Worm (Caenorhabditis elegans) whole organism, early embryonic: ENCODE results near the gene nhr-216.

ENCODE experiments used
- B0310.2 ChIP-seq: sonication (generic microtip); optimal IDR thresholded peaks from 2 replicates; lab custom pipeline; 2016; ENCODE audit warnings: mild to moderate bottlenecking, missing genetic modification characterization, missing compliant biosample characterization
- F13C5.2 ChIP-seq: sonication (generic microtip); optimal IDR thresholded peaks from 2 replicates; lab custom pipeline; 2017; ENCODE audit warnings: mild to moderate bottlenecking, missing genetic modification characterization, inconsistent platforms, missing compliant biosample characterization
- aly-1 ChIP-seq: sonication (generic microtip); optimal IDR thresholded peaks from 2 replicates; lab custom pipeline; 2016; ENCODE audit warnings: missing genetic modification characterization, missing compliant biosample characterization
- ama-1 ChIP-seq: fragments of 150-350 bp; optimal IDR thresholded peaks from 2 replicates; lab custom pipeline; 2014
- ceh-13 ChIP-seq: fragments of 200-800 bp; sonication (Bioruptor generic); optimal IDR thresholded peaks from 2 replicates; lab custom pipeline; 2018; ENCODE audit warnings: mild to moderate bottlenecking, missing genetic modification characterization, missing compliant biosample characterization
- ceh-36 ChIP-seq: sonication (generic microtip); optimal IDR thresholded peaks from 2 replicates; lab custom pipeline; 2016; ENCODE audit warnings: missing genetic modification characterization, inconsistent platforms, missing compliant biosample characterization
- ets-7 ChIP-seq: sonication (generic microtip); optimal IDR thresholded peaks from 2 replicates; lab custom pipeline; 2016; ENCODE audit warnings: missing genotype, missing genetic modification characterization, missing compliant biosample characterization
- flt-1 ChIP-seq: fragments of 200-800 bp; sonication (Bioruptor generic); IDR thresholded peaks from 2 replicates; pipeline ENCODE4 v1.3.6; 2022; ENCODE audit warnings: missing genetic modification characterization, missing compliant biosample characterization
- hmbx-1 ChIP-seq: sonication (generic microtip); optimal IDR thresholded peaks from 2 replicates; lab custom pipeline; 2016; ENCODE audit warnings: mild to moderate bottlenecking, missing genetic modification characterization, missing compliant biosample characterization
- hmg-4 ChIP-seq: fragments of 200-800 bp; sonication (Bioruptor generic); optimal IDR thresholded peaks from 2 replicates; lab custom pipeline; 2018; ENCODE audit warnings: mild to moderate bottlenecking, missing genetic modification characterization, missing compliant biosample characterization
- hnd-1 ChIP-seq: sonication (generic microtip); optimal IDR thresholded peaks from 2 replicates; lab custom pipeline; 2016; ENCODE audit warnings: missing genetic modification characterization, missing compliant biosample characterization
- pes-1 ChIP-seq: fragments of 200-800 bp; sonication (Bioruptor generic); IDR thresholded peaks from 2 replicates; pipeline ENCODE4 v1.3.6; 2022; ENCODE audit warnings: missing genetic modification reagents, missing genetic modification characterization, missing compliant biosample characterization
- scrt-1 ChIP-seq: fragments of 200-800 bp; sonication (Bioruptor generic); IDR thresholded peaks from 2 replicates; pipeline ENCODE4 v1.3.6; 2022; ENCODE audit warnings: missing genetic modification characterization, missing compliant biosample characterization
- sea-1 ChIP-seq: fragments of 200-800 bp; sonication (Bioruptor generic); conservative IDR thresholded peaks from 2 replicates; pipeline ENCODE4 v1.3.6; 2022; ENCODE audit warnings: missing genetic modification characterization, missing compliant biosample characterization
- tbx-11 ChIP-seq: fragments of 200-800 bp; sonication (Bioruptor generic); IDR thresholded peaks from 2 replicates; pipeline ENCODE4 v1.3.6; 2022; ENCODE audit warnings: missing genetic modification characterization, missing compliant biosample characterization
- tbx-37 ChIP-seq: fragments of 200-800 bp; sonication (Bioruptor generic); conservative IDR thresholded peaks from 2 replicates; pipeline ENCODE4 v1.3.6; 2022; ENCODE audit warnings: missing genetic modification reagents, missing genetic modification characterization, missing compliant biosample characterization
- tra-4 ChIP-seq: sonication (generic microtip); optimal IDR thresholded peaks from 2 replicates; lab custom pipeline; 2017; ENCODE audit warnings: missing genetic modification characterization, missing compliant biosample characterization

Gene nhr-216

DNA sequence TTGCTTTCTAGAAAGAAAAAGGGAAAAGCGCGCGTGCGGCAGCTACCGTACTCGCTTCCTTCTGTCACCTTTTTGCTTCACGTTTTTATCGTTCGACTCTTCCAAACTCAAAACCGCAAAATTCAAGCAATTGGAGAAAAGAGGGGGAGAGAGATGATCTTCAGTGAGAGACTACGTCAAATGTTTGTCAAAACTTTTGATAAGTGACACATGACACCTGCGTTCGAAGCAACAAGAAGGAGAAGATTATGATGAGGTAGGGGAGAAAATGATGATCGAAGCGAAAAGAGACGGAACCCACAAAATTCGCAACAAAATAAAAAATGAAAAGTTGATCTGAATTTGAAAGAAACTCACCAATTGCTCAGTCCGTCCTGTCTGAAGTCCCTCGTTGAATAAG, 40.3 kb downstream of the nhr-216 start:
- TF ChIP-seq F13C5.2 (no peak), scrt-1 (no peak), hnd-1 (no peak), ets-7 (tag; lab: Kevin White, UChicago) (no peak), aly-1 (tag; lab: Kevin White, UChicago) (no peak), ceh-13 (no peak)

DNA sequence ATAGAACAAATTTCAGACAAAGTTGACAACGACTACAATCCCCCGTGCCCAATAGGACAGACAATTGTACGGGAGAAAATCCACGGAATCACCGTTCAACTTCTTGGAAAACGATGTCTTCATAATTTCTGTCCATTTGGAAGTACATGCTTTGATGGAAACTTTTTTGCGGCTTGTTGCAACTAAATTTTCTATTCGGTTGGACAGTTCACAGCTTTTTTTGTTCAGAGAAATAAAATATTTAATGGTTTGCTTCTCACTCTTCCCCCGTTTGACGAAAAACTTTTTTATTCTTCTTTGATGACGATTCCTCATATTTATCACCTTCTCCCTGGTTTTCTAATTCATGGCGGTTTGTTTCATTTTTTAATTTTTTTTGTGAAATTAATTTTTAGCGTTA, 44.6 kb downstream of the nhr-216 start, which contains the start of gene C10G8.2:
TSS of gene C10G8.2 (plus strand) at position 301 of the 400 bp plus-strand sequence.
- TF ChIP-seq ama-1 (lab: Kevin White, UChicago) (no peak), ceh-36 (no peak), hnd-1 (no peak), tra-4 (no peak), F13C5.2 (no peak), scrt-1 (no peak), tbx-37 (no peak), sea-1 (GFP tag; lab: Robert Waterston, UW) (no peak), tbx-11 (GFP tag; lab: Robert Waterston, UW) (no peak), hmg-4 (GFP tag; lab: Kevin White, UChicago) (no peak), flt-1 (GFP tag; lab: Robert Waterston, UW) (no peak)

DNA sequence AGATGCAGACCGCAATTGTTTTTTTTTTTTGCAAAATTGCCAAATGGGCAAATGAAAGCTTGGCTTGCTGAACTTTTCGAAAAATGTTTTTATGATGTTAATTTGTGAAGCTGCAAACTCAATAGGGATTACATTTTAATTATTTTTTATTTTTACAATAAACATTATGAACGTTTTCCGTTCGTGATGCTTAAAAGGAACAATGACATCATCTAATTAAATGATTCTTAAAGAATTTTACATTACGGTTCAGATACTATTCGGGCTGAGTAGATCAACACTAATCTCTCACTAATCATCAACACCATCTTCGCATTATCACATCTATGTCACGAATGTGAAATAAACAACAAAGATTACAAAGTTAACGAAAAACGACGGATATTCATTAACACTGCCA, 46.2 kb downstream of the nhr-216 start, which contains the start of gene C10G8.3:
TSS of gene C10G8.3 (plus strand) at position 301 of the 400 bp plus-strand sequence.
- no peak for TF ChIP-seq flt-1 (GFP tag; lab: Robert Waterston, UW)
- no peak for TF ChIP-seq scrt-1
- no peak for TF ChIP-seq hmbx-1 (tag; lab: Kevin White, UChicago)
- no peak for TF ChIP-seq hnd-1
- TF ChIP-seq ets-7 (tag; lab: Kevin White, UChicago): no peak
- no peak for TF ChIP-seq F13C5.2
- TF ChIP-seq tbx-11 (GFP tag; lab: Robert Waterston, UW): no peak
- no peak for TF ChIP-seq pes-1 (GFP tag; lab: Robert Waterston, UW)
- no peak for TF ChIP-seq tra-4
- no peak for TF ChIP-seq hmg-4 (GFP tag; lab: Kevin White, UChicago)
- no peak for TF ChIP-seq aly-1 (tag; lab: Kevin White, UChicago)
- TF ChIP-seq sea-1 (GFP tag; lab: Robert Waterston, UW): no peak
- TF ChIP-seq ama-1 (lab: Kevin White, UChicago): no peak
- no peak for TF ChIP-seq ceh-13

DNA sequence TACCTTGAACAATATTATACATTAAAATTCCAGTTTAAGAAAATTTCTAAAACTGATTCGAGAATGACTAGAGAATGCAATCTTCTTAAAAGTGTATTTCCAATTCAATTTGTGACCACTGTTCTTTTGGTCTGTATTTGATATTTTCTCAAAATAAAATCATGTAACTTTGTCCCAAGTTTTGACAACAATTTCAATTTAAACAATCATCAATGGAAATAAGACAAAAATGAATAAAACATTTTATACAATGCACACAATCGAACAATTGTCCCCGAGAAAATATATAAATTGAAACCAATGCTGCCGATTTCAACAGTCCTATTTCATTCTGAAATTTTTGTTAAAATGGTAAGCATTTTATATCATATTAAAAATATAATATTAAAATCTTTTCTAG, 47.0 kb downstream of the nhr-216 start, which contains the start of gene C10G8.4:
TSS of gene C10G8.4 (plus strand) at position 301 of the 400 bp plus-strand sequence.
- TF ChIP-seq ama-1 (lab: Kevin White, UChicago) (no peak), ceh-13 (no peak), ets-7 (tag; lab: Kevin White, UChicago) (no peak), hmg-4 (GFP tag; lab: Kevin White, UChicago) (no peak), pes-1 (GFP tag; lab: Robert Waterston, UW) (no peak), hmbx-1 (tag; lab: Kevin White, UChicago) (no peak), B0310.2 (tag; lab: Kevin White, UChicago) (no peak)

DNA sequence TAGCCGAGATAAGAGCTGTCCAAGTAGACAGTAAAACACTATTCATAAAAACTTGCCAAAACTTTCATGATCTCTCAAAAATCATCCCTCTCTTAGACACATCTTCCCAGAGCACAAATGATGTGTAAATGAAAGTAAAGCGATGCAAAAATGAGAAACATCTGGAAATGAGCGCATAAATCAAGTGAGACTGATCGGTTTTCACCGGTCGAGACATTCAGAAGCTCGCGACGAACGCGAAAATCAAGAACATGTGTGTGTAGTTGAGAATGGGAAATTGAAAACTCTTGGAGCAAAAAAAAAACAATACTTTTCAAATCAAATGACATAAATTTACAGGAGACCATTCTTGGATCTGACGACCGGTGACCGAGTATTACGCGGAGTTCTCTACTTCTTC, 54.3 kb downstream of the nhr-216 start:
- TF ChIP-seq hnd-1 (no peak), F13C5.2 (no peak), ceh-36 (no peak), flt-1 (GFP tag; lab: Robert Waterston, UW) (no peak), pes-1 (GFP tag; lab: Robert Waterston, UW) (no peak), sea-1 (GFP tag; lab: Robert Waterston, UW) (no peak), ceh-13 (no peak), tra-4 (no peak), tbx-11 (GFP tag; lab: Robert Waterston, UW) (no peak), hmbx-1 (tag; lab: Kevin White, UChicago) (no peak), ets-7 (tag; lab: Kevin White, UChicago) (no peak), ama-1 (lab: Kevin White, UChicago) (no peak), tbx-37 (no peak)
